Worm (Caenorhabditis elegans) whole organism, young adult: ENCODE data around the gene gstk-2.

Source experiments
- D2030.7 ChIP-seq: fragments of 200-800 bp; sonication (Bioruptor generic); IDR thresholded peaks from 2 replicates; pipeline ENCODE4 v1.3.6; 2022; ENCODE audit warnings: missing genetic modification reagents, missing genetic modification characterization, missing compliant biosample characterization
- pha-4 ChIP-seq: fragments of 150-350 bp; sonication (generic microtip); optimal IDR thresholded peaks from 2 replicates; lab custom pipeline; 2014; ENCODE audit warnings: missing biosample characterization, missing genetic modification reagents, missing genetic modification characterization
- unc-62 ChIP-seq: fragments of 150-350 bp; optimal IDR thresholded peaks from 2 replicates; lab custom pipeline; 2014; ENCODE audit warnings: missing biosample characterization, missing genetic modification reagents, missing genetic modification characterization

DNA sequence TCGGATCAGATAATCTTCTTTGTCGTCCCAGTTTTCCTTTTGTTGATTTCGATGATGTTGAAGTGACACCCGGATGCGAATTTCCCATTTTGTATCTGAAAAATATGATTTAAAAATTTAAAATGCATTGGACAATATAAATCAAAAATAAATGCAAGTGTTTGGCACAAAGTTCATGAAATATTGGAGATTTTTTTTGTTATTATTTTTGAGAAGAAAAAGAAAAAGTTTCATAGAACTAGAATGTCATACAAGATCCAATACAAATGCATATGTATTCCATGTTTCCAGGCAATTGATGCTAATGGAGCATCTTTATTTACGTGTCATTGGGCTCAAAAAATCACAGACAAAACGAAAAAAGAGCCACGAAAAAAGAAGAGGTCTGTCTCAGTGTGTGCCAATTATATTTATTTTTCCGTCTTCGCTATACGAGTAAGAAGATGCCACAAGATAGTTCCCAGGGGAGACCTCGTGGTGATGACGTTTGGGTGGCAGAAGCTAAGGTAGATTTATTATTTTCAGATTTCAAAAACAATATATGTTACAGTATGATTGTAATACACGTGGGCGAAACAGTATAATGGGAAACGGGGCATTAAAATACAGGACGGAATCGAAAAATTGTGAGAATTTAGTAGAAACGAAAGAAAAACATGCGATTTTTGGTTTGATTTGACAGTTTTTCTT, 22.5 kb downstream of the gstk-2 start, which contains the start of the genes glb-23 and R13A1.1:
- TF ChIP-seq D2030.7 (GFP tag; lab: Robert Waterston, UW) (no peak), unc-62 (GFP tag; lab: Kevin White, UChicago) (no peak), pha-4 (tag; lab: Kevin White, UChicago) (no peak)
